Worm (Caenorhabditis elegans) whole organism, mixed stage, embryonic: Measurements from ENCODE around the gene T02H6.6.

Source experiments
- M03D4.4 ChIP-seq: sonication (generic microtip); optimal IDR thresholded peaks from 2 replicates; lab custom pipeline; 2017; ENCODE audit warnings: mild to moderate bottlenecking, missing genetic modification characterization, missing compliant biosample characterization
- bed-3 ChIP-seq: fragments of 200-800 bp; sonication (Bioruptor generic); optimal IDR thresholded peaks from 3 replicates; lab custom pipeline; 2018; ENCODE audit warnings: mild to moderate bottlenecking, missing genetic modification characterization, moderate library complexity, missing compliant biosample characterization
- blmp-1 ChIP-seq: fragments of 150-350 bp; optimal IDR thresholded peaks from 2 replicates; lab custom pipeline; 2014; ENCODE audit warnings: missing biosample characterization, missing genetic modification characterization
- ceh-39 ChIP-seq: fragments of 150-350 bp; optimal IDR thresholded peaks from 2 replicates; lab custom pipeline; 2014; ENCODE audit warnings: missing biosample characterization, missing genetic modification characterization
- ceh-43 ChIP-seq: fragments of 200-800 bp; sonication (Bioruptor generic); optimal IDR thresholded peaks from 2 replicates; lab custom pipeline; 2018; ENCODE audit warnings: mild to moderate bottlenecking, missing genetic modification characterization, moderate library complexity, missing compliant biosample characterization
- ceh-83 ChIP-seq: fragments of 200-800 bp; sonication (Bioruptor generic); optimal IDR thresholded peaks from 2 replicates; lab custom pipeline; 2018; ENCODE audit warnings: mild to moderate bottlenecking, missing genetic modification characterization, missing compliant biosample characterization
- ces-1 ChIP-seq: fragments of 150-350 bp; optimal IDR thresholded peaks from 2 replicates; lab custom pipeline; 2014; ENCODE audit warnings: missing biosample characterization, missing genetic modification reagents, missing genetic modification characterization
- cnd-1 ChIP-seq: fragments of 200-800 bp; sonication (Bioruptor generic); optimal IDR thresholded peaks from 2 replicates; lab custom pipeline; 2018; ENCODE audit warnings: mild to moderate bottlenecking, missing genetic modification characterization, missing compliant biosample characterization
- drap-1 ChIP-seq: fragments of 200-800 bp; sonication (Bioruptor generic); optimal IDR thresholded peaks from 3 replicates; lab custom pipeline; 2018; ENCODE audit warnings: mild to moderate bottlenecking, missing genetic modification characterization, missing compliant biosample characterization
- elt-3 ChIP-seq: fragments of 150-350 bp; optimal IDR thresholded peaks from 2 replicates; lab custom pipeline; 2014; ENCODE audit warnings: missing biosample characterization, missing genetic modification characterization
- flh-1 ChIP-seq: fragments of 200-800 bp; sonication (Bioruptor generic); optimal IDR thresholded peaks from 2 replicates; lab custom pipeline; 2018; ENCODE audit warnings: mild to moderate bottlenecking, missing genetic modification characterization, moderate library complexity, missing compliant biosample characterization
- ham-2 ChIP-seq: fragments of 200-800 bp; sonication (Bioruptor generic); optimal IDR thresholded peaks from 2 replicates; lab custom pipeline; 2018; ENCODE audit warnings: mild to moderate bottlenecking, missing genetic modification characterization, missing compliant biosample characterization
- hlh-1 ChIP-seq: fragments of 150-350 bp; optimal IDR thresholded peaks from 2 replicates; lab custom pipeline; 2014; ENCODE audit warnings: missing biosample characterization, missing genetic modification reagents, missing genetic modification characterization
- lin-13 ChIP-seq: fragments of 150-350 bp; optimal IDR thresholded peaks from 2 replicates; lab custom pipeline; 2014; ENCODE audit warnings: missing biosample characterization, missing genetic modification characterization
- lin-32 ChIP-seq: fragments of 200-800 bp; sonication (Bioruptor generic); optimal IDR thresholded peaks from 2 replicates; lab custom pipeline; 2018; ENCODE audit warnings: mild to moderate bottlenecking, missing genetic modification characterization, missing compliant biosample characterization
- lsy-2 ChIP-seq: fragments of 150-350 bp; optimal IDR thresholded peaks from 2 replicates; lab custom pipeline; 2014; ENCODE audit warnings: missing biosample characterization, missing genetic modification characterization
- mab-5 ChIP-seq: fragments of 150-350 bp; optimal IDR thresholded peaks from 2 replicates; lab custom pipeline; 2014; ENCODE audit warnings: missing biosample characterization, missing genetic modification characterization
- mep-1 ChIP-seq: fragments of 150-350 bp; optimal IDR thresholded peaks from 2 replicates; lab custom pipeline; 2017; ENCODE audit warnings: missing biosample characterization, missing genetic modification reagents, missing genetic modification characterization, inconsistent platforms
- mls-2 ChIP-seq: sonication (generic microtip); optimal IDR thresholded peaks from 2 replicates; lab custom pipeline; 2016; ENCODE audit warnings: mild to moderate bottlenecking, missing genetic modification characterization, moderate library complexity, missing compliant biosample characterization
- nhr-12 ChIP-seq: fragments of 150-350 bp; optimal IDR thresholded peaks from 2 replicates; lab custom pipeline; 2014; ENCODE audit warnings: missing biosample characterization, missing genetic modification characterization
- nhr-2 ChIP-seq: fragments of 150-350 bp; optimal IDR thresholded peaks from 2 replicates; lab custom pipeline; 2014; ENCODE audit warnings: missing biosample characterization, missing genetic modification characterization
- nhr-237 ChIP-seq: fragments of 150-350 bp; optimal IDR thresholded peaks from 2 replicates; lab custom pipeline; 2014; ENCODE audit warnings: missing biosample characterization, missing genetic modification characterization
- nhr-28 ChIP-seq: fragments of 150-350 bp; optimal IDR thresholded peaks from 2 replicates; lab custom pipeline; 2014; ENCODE audit warnings: missing biosample characterization, missing genetic modification characterization
- pha-4 ChIP-seq: fragments of 150-350 bp; optimal IDR thresholded peaks from 2 replicates; lab custom pipeline; 2018; ENCODE audit warnings: missing biosample characterization, missing genetic modification reagents, missing genetic modification characterization
- sem-2 ChIP-seq: fragments of 200-800 bp; sonication (Bioruptor generic); optimal IDR thresholded peaks from 2 replicates; lab custom pipeline; 2018; ENCODE audit warnings: mild to moderate bottlenecking, missing genetic modification characterization, missing compliant biosample characterization
- snpc-4 ChIP-seq: fragments of 150-350 bp; optimal IDR thresholded peaks from 2 replicates; lab custom pipeline; 2014; ENCODE audit warnings: missing biosample characterization, missing genetic modification characterization
- tbx-8 ChIP-seq: fragments of 200-800 bp; sonication (Bioruptor generic); optimal IDR thresholded peaks from 2 replicates; lab custom pipeline; 2018; ENCODE audit warnings: mild to moderate bottlenecking, missing genetic modification characterization, moderate library complexity, missing compliant biosample characterization
- unc-120 ChIP-seq: sonication (generic microtip); optimal IDR thresholded peaks from 2 replicates; lab custom pipeline; 2017; ENCODE audit warnings: missing genetic modification characterization, missing compliant biosample characterization; ENCODE audit not compliant: poor library complexity, severe bottlenecking
- unc-39 ChIP-seq: fragments of 150-350 bp; optimal IDR thresholded peaks from 2 replicates; lab custom pipeline; 2014; ENCODE audit warnings: missing biosample characterization, missing genetic modification characterization
- unc-62 ChIP-seq: fragments of 150-350 bp; optimal IDR thresholded peaks from 2 replicates; lab custom pipeline; 2014; ENCODE audit warnings: missing biosample characterization, missing genetic modification reagents, missing genetic modification characterization
- zip-8 ChIP-seq: fragments of 150-350 bp; optimal IDR thresholded peaks from 2 replicates; lab custom pipeline; 2014; ENCODE audit warnings: missing biosample characterization, missing genetic modification characterization
- ztf-11 ChIP-seq: fragments of 150-350 bp; optimal IDR thresholded peaks from 2 replicates; lab custom pipeline; 2014; ENCODE audit warnings: missing biosample characterization, missing genetic modification characterization

The T02H6.6 gene

DNA sequence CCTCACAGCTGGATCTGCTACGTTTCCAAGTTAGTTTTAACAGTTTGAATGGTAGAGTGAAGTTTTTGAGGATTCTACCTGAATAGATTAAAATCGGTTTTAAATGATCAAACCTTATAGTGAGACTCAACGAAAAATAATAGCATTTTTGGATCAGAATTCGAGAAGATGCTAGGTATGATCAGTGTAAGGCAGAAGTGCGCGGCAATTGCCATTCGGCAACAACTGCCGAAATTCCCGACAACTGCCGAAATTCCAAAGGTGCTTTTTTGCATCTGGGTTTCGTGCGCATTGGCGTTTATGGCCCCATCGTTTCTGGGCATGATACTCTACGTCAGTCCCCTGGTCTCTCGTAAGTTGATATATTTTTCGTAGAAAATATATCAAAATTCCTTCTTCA is at the start of gene T02H6.6:
T02H6.6 (plus strand) TSS at position 301 of the 400 bp plus-strand sequence.
- TF ChIP-seq hlh-1 (tag; lab: Kevin White, UChicago) (peak; percentile 63), unc-39 (no peak)

- TF ChIP-seq drap-1: no peak
- TF ChIP-seq lin-32 (GFP tag; lab: Kevin White, UChicago): no peak
- no peak for TF ChIP-seq bed-3
- TF ChIP-seq sem-2 (GFP tag; lab: Kevin White, UChicago): no peak
- TF ChIP-seq lsy-2: no peak
- no peak for TF ChIP-seq cnd-1
- no peak for TF ChIP-seq unc-39
- no peak for TF ChIP-seq flh-1 (GFP tag; lab: Kevin White, UChicago)
- TF ChIP-seq ztf-11 (tag; lab: Kevin White, UChicago): no peak
- TF ChIP-seq unc-120 (tag; lab: Kevin White, UChicago): no peak
- TF ChIP-seq mep-1 (tag; lab: Kevin White, UChicago): no peak
- TF ChIP-seq lin-13 (tag; lab: Kevin White, UChicago): no peak
- TF ChIP-seq ceh-43 (GFP tag; lab: Kevin White, UChicago): no peak
- TF ChIP-seq hlh-1 (tag; lab: Kevin White, UChicago): no peak
- no peak for TF ChIP-seq nhr-237
- TF ChIP-seq zip-8 (tag; lab: Kevin White, UChicago): no peak
- TF ChIP-seq nhr-28 (tag; lab: Kevin White, UChicago): no peak
- no peak for TF ChIP-seq mls-2
- TF ChIP-seq ces-1 (GFP tag; lab: Kevin White, UChicago): no peak
- no peak for TF ChIP-seq unc-62 (GFP tag; lab: Kevin White, UChicago)
Measured at ce11 chrII:633984-634383, 49.6 kb upstream of the T02H6.6 start, which contains the start of gene T04B8.1. Gene T04B8.1, plus strand, starts transcription at chrII:634284.

DNA sequence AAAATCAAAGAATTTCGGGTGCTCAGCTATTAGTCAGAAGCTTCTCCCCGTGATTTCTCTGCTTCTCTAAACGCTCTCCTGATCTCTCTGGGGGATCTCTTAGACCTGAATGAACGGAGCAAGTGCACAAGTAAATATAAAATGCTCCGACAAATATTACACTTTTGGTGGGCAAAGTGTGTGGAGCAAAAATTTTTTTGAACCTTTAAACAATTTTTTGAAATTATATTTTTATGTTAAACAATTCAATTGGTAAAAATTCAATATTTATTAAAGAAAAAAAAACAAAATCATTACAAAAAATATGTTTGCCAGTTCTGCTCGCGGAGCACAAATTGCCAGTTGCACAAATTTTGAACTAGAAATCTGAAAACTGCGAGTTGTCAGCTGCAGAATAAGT is 44.1 kb upstream of the T02H6.6 start, which contains the start of gene K07E8.6:
K07E8.6 (minus strand) TSS at position 101 of the 400 bp plus-strand sequence.
- TF ChIP-seq zip-8 (tag; lab: Kevin White, UChicago): no peak
- no peak for TF ChIP-seq ces-1 (GFP tag; lab: Kevin White, UChicago)
- TF ChIP-seq tbx-8 (GFP tag; lab: Kevin White, UChicago): no peak
- TF ChIP-seq nhr-12: no peak
- no peak for TF ChIP-seq nhr-2 (tag; lab: Kevin White, UChicago)

DNA sequence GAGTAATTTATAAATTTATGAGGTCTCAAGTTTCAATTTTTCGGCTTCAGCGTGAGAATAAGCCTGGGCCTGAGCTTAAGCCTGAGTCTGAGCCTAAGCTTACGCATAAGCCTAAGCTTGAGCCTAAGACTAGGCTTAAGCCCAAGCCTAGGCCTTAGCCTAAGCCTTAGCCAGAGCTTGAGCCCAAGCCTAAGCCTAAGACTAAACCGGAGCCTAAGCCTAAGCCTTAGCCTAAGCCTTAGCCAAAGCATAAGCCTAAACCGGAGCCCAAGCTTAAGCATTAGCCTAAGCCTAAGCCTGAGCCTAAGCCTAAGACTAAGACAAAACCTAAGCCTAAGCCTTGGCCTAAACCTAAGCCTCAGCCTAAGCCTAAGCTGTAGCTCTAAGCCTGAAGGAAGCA is 39.8 kb upstream of the T02H6.6 start:
- no peak for TF ChIP-seq lin-13 (tag; lab: Kevin White, UChicago)
- peak; percentile 9 for TF ChIP-seq ham-2

DNA sequence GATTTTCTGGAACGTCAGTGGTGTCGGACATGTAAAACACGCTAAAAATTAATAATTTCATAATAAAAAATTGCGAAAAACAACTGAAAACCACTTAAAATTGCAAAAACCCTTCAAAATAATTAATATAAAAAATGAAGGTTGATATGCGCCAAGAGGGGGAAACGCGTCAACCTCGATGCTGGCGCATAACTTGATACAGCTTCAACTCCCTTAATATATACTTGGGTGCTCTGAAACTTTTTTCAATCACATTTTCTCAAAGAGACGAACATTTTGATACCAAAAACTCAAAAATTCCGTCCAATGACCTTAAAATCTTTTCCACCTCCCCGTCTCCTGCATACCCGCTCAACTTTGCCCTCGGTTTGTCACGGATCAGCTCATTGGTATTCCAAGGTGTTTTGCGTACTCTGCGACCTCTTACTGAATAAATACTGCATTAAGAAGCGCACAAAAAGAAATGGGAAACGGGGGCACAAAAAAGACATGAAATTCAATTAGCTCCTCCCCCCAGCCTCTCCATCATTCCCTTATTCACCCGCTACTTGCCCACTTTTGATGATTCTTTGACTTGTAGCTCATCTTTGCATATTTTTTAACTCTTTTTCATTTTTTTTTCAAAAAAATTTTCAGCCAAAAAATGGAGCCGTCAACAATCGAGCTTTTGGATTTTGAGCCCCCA is 33.1 kb upstream of the T02H6.6 start, which contains the start of the genes K07E8.7 and frpr-14:
K07E8.7 (minus strand) TSS at position 47 of the 685 bp plus-strand sequence.
frpr-14 (plus strand) TSS at position 635 of the 685 bp plus-strand sequence.
- TF ChIP-seq ces-1 (GFP tag; lab: Kevin White, UChicago): peak; percentile 33
- no peak for TF ChIP-seq hlh-1 (tag; lab: Kevin White, UChicago)
- peak; percentile 28 for TF ChIP-seq lsy-2
- no peak for TF ChIP-seq unc-120 (tag; lab: Kevin White, UChicago)
- no peak for TF ChIP-seq pha-4 (tag; lab: Kevin White, UChicago)
- no peak for TF ChIP-seq zip-8 (tag; lab: Kevin White, UChicago)

DNA sequence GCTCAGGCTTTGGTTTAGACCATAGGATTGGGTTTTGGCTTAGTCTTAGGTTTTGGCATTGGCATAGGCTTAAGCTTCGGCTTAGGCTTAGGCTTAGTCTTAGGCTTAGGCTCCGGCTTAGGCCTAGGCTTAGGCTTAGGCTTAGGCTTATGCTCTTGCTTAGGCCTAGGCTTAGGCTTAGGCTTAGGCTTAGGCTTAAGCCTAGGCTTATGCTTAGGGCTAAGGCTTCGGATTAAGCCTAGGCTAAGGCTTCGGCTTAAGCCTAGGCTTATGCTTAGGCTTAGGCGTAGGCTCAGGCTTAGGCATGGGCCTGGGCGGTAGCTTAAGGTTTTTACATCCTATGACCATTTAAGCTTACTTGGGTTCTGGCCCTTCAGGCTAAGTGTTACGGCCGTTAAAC is 32.2 kb upstream of the T02H6.6 start:
- no peak for TF ChIP-seq nhr-28 (tag; lab: Kevin White, UChicago)
- peak; percentile 35 for TF ChIP-seq ham-2

ce11 chrII:658369-658768 is 25.2 kb upstream of the T02H6.6 start, which contains the start of gene sdz-24:
Gene sdz-24, plus strand, starts transcription at chrII:658669.
- TF ChIP-seq hlh-1 (tag; lab: Kevin White, UChicago) (no peak), mep-1 (tag; lab: Kevin White, UChicago) (no peak), M03D4.4 (tag; lab: Kevin White, UChicago) (no peak), mls-2 (no peak), lin-32 (GFP tag; lab: Kevin White, UChicago) (no peak), nhr-237 (no peak), mab-5 (tag; lab: Kevin White, UChicago) (no peak), ceh-83 (GFP tag; lab: Kevin White, UChicago) (no peak), ceh-39 (tag; lab: Kevin White, UChicago) (no peak), ces-1 (GFP tag; lab: Kevin White, UChicago) (no peak), ceh-43 (GFP tag; lab: Kevin White, UChicago) (no peak), elt-3 (tag; lab: Kevin White, UChicago) (no peak), ztf-11 (tag; lab: Kevin White, UChicago) (no peak), unc-39 (no peak), unc-62 (GFP tag; lab: Kevin White, UChicago) (no peak), blmp-1 (tag; lab: Kevin White, UChicago) (no peak), snpc-4 (tag; lab: Kevin White, UChicago) (no peak), flh-1 (GFP tag; lab: Kevin White, UChicago) (no peak), zip-8 (tag; lab: Kevin White, UChicago) (no peak), nhr-12 (no peak)
